Fruit fly (Drosophila melanogaster): Measurements from ENCODE around the gene Sec3.

Gene Sec3

DNA sequence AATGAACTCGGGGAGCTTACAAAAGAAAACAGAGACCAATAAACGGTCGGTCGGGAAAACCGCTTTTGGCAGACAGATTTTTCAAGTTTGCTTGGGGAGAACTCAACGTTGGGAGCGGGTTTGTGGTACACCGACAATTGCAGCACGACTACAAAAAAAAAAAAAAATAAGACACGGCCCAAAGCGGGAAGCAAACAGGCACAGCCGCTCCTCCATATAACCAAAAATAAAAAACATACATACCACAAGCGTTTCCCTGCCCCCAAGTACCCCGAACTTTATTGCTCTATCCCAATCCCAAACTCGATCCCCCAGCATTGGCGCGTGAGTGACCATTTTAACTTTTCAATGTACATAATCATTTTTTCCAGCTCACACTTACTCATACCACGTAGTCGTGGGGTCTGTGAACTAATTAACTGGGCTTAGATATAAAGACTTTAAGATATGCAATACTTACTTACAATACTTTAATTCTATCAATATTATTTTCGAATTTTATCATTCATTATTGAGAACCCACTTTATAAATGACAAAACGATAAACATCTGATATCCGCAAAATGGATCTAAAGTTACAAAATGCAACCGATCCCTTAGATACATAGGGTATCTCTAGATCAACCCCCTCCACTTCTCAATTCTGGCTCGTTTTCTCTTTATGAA, 49.9 kb downstream of the Sec3 start (continued):
- peak; percentile 63 for TF ChIP-seq CG32006 (GFP tag; optimal IDR thresholded peaks at IDR 0.05)
- no peak for TF ChIP-seq Hr39 (GFP tag; optimal IDR thresholded peaks at IDR 0.05)
- no peak for TF ChIP-seq achi (GFP tag; optimal IDR thresholded peaks at IDR 0.05)
